Worm (Caenorhabditis elegans): ENCODE measurements around the gene sgca-1.
A peak's percentile ranks its signal among the peaks of the same experiment; 100 is the strongest.

DNA sequence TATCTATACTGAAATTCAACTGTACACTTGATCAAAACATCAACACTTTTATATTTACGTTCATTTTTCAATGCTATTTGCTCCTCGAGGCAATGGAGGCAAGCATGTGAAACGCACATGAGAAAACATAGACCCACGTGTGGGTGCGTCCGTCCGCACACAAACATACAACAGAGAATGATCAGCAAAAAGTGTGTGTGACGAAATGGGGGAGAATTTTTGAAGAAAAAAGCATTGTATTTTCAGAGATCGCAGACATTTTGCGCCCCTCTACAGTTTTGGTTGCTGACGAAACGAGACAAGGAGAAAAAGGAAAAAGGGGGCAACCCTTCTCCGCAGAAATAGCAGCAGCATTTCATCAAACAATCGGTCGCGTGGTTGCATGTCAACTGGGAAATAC lies 39.2 kb downstream of the sgca-1 start:
- TF ChIP-seq nhr-77 (tag; optimal IDR thresholded peaks at IDR 0.05): peak; percentile 87
- peak; percentile 99 for TF ChIP-seq hlh-11 (tag; optimal IDR thresholded peaks at IDR 0.05)
- TF ChIP-seq unc-62 (GFP tag; optimal IDR thresholded peaks at IDR 0.05 in 1 of 2): peak in 1 of 2 experiments; percentile 96
- TF ChIP-seq unc-62 (tag; optimal IDR thresholded peaks at IDR 0.05): no peak
- TF ChIP-seq nhr-25 (tag; optimal IDR thresholded peaks at IDR 0.05; ENCODE audit: borderline replicate concordance, insufficient read depth): peak; percentile 89
- TF ChIP-seq nhr-6 (tag; optimal IDR thresholded peaks at IDR 0.05): peak; percentile 69
